Worm (Caenorhabditis elegans): Measurements from ENCODE around the gene twk-13.
"Not testable (repeated sequence)": the region's sequence is repeated elsewhere in the genome, so short reads cannot be mapped to it uniquely, and the experiment has no call there.

ce11 chrV:12374252-12374651, 36.5 kb upstream of the twk-13 start, which contains the start of gene F23H12.10:
- not testable (repeated sequence) for TF ChIP-seq ztf-11 (tag; optimal IDR thresholded peaks at IDR 0.05); unc-62 (GFP tag; optimal IDR thresholded peaks at IDR 0.05); elt-3 (tag; optimal IDR thresholded peaks at IDR 0.05); cnd-1 (tag; optimal IDR thresholded peaks at IDR 0.05); snpc-4 (tag; optimal IDR thresholded peaks at IDR 0.05); ceh-43 (GFP tag; optimal IDR thresholded peaks at IDR 0.05); sem-2 (GFP tag; optimal IDR thresholded peaks at IDR 0.05); nhr-12 (tag; optimal IDR thresholded peaks at IDR 0.05); lsy-2 (tag; optimal IDR thresholded peaks at IDR 0.05); mep-1 (tag; optimal IDR thresholded peaks at IDR 0.05); bed-3 (GFP tag; optimal IDR thresholded peaks at IDR 0.05); sptf-1 (tag; optimal IDR thresholded peaks at IDR 0.05)

Data from whole organism, mixed stage, embryonic.